Fruit fly (Drosophila melanogaster): ENCODE data around the gene kirre.

kirre gene

dm6 chrX:2740084-2740483, at the start of gene kirre:
TSS of gene kirre (plus strand) at chrX:2740384.
- TF ChIP-seq CTCF (optimal IDR thresholded peaks at IDR 0.05): no peak
- TF ChIP-seq CG8478 (optimal IDR thresholded peaks at IDR 0.05): no peak

- TF ChIP-seq CTCF (optimal IDR thresholded peaks at IDR 0.05): no peak
Measured at dm6 chrX:2693786-2694185, 46.4 kb upstream of the kirre start, which contains the start of gene dyw. TSS of gene dyw (minus strand) at chrX:2693886.

dm6 chrX:2698064-2698894, 41.9 kb upstream of the kirre start, which contains the start of the genes Spg7 and Lint-O:
TSS of gene Spg7 (minus strand) at chrX:2698211.
TSS of gene Lint-O (plus strand) at chrX:2698701.
- TF ChIP-seq CG8478 (optimal IDR thresholded peaks at IDR 0.05) (no peak), CTCF (optimal IDR thresholded peaks at IDR 0.05) (no peak)

DNA sequence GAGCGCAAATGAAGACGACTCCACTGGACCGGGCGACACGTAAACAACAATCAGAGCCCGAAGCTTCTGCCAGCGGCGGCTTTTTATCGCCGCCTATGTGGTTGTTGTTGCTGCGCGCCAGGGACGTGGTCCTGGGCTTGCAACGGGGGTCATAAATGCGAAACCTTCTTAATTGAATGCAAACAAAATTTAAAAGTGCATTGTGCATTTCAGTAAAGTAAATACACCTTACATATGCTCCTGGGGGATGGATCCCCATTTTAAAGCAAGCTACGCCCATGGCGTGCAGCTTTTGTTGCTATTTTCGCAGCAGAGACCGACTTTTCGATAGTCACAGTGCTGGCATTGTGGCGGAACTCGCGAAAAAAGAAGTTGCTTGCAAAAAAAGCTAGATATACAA, 36.5 kb upstream of the kirre start, which contains the start of gene Ugalt:
TSS of gene Ugalt (minus strand) at position 160 of the 400 bp plus-strand sequence.
- no peak for TF ChIP-seq CG8478 (optimal IDR thresholded peaks at IDR 0.05)
- TF ChIP-seq CTCF (optimal IDR thresholded peaks at IDR 0.05): no peak

dm6 chrX:2704134-2704773, 35.9 kb upstream of the kirre start, which contains the start of gene eIF2Bbeta:
TSS of gene eIF2Bbeta (plus strand) at chrX:2704571.
- TF ChIP-seq CG8478 (optimal IDR thresholded peaks at IDR 0.05): no peak
- TF ChIP-seq CTCF (optimal IDR thresholded peaks at IDR 0.05): no peak

DNA sequence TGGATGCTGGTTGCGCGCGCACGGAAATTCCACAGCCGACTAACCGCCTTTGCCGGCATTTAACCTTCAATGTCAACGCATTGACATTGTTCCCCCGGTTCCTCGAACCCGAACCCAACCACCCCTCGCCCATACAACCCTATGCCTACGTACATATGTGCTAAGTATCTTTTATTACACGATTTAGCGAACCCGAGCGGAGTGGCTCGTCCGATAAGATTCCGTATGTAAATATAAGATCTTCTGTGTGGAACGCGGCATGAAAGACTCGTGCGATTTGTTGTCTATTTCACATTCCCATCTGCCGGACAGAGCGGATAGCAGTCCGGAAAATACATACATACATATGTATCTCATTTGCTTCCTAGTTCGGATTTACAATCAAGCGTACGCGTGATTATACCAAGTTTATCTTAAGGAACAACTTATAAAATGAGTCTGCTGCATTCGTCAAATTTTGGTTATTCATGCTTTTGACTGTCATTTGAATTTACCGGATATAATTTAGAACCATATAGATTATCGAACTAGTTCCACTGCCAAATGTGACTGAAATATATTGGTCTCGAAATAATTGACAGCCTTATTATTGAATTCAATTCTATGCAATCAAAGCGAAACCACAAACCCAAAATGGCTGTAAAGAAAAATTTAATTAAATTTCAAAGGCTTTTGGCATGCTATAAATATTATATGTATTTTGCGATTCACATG, 32.6 kb upstream of the kirre start, which contains the start of gene CG2680:
TSS of gene CG2680 (minus strand) at position 51 of the 714 bp plus-strand sequence.
- no peak for TF ChIP-seq CTCF (optimal IDR thresholded peaks at IDR 0.05)
- TF ChIP-seq CG8478 (optimal IDR thresholded peaks at IDR 0.05): no peak

dm6 chrX:2708156-2708734, 31.9 kb upstream of the kirre start, which contains the start of gene CG2681:
TSS of gene CG2681 (plus strand) at chrX:2708684.
- TF ChIP-seq CG8478 (optimal IDR thresholded peaks at IDR 0.05) (no peak), CTCF (optimal IDR thresholded peaks at IDR 0.05) (no peak)

dm6 chrX:2713776-2714175, 26.4 kb upstream of the kirre start, which contains the start of the genes CG2685 and CG2694:
TSS of gene CG2685 (minus strand) at chrX:2713960.
TSS of gene CG2694 (plus strand) at chrX:2714079.
- TF ChIP-seq CG8478 (optimal IDR thresholded peaks at IDR 0.05) (no peak), CTCF (optimal IDR thresholded peaks at IDR 0.05) (no peak)

DNA sequence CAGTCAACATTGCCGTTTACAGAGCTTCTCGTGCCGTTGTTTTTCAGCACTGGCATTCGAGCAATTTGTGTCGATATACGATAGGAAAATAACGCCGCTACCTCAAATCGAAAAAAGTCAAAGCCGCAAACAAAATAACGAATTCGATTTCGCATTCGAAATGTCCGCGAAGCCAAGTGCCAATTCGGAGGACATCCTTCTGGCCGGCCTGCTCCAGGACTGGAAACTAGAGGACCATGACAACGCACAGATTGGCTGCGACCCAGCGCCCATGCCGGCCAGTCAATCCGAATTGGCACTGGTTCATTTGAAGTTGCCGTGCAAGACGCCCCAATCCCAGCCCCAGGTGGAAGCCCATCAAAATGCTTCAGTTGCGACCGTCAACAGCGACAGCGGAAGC, 25.5 kb upstream of the kirre start:
- TF ChIP-seq CG8478 (optimal IDR thresholded peaks at IDR 0.05): no peak
- TF ChIP-seq CTCF (optimal IDR thresholded peaks at IDR 0.05): no peak

DNA sequence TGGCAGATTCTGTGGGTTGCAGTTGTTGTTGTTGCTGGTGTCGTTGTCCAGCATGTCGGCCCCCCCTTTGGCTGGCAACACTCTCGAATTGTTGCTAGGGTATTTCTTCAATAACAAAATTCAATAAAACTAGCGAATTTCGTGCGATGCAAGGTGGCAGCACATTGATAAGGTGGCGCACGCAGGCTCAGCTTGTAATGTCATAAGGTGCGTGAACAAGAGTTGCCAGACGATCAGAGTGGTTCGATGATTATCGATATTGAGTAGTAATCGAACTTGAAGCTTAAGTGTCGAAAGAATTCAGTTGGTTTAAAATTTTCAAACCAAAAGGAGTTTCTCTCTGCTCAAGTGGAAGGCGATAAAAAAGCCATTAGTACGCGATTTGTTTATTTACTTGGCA, 20.1 kb upstream of the kirre start, which contains the start of gene CG2701:
TSS of gene CG2701 (minus strand) at position 206 of the 400 bp plus-strand sequence.
- no peak for TF ChIP-seq CG8478 (optimal IDR thresholded peaks at IDR 0.05)
- TF ChIP-seq CTCF (optimal IDR thresholded peaks at IDR 0.05): no peak

DNA sequence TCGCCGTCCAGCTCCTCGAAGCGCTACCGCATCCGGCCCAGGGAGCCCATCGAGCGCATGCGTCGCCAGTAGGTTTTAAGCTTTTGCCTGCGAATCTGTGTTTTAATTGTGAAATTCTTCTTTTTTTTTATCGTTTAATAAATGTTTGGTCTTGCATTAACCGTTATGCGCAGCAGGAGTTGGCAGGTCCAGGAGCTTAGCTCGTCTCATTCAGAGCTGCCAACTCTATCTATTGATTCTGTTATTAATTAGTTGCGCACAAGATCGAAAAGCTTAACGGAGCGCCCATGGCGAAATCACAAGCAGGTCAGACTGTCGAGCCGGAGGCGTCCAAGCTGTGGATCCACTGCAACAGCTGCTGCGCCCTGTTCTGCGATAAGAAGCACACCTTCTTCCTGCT, 13.8 kb upstream of the kirre start, which contains the start of gene vilya:
TSS of gene vilya (plus strand) at position 259 of the 400 bp plus-strand sequence.
- TF ChIP-seq CG8478 (optimal IDR thresholded peaks at IDR 0.05): no peak
- no peak for TF ChIP-seq CTCF (optimal IDR thresholded peaks at IDR 0.05)

DNA sequence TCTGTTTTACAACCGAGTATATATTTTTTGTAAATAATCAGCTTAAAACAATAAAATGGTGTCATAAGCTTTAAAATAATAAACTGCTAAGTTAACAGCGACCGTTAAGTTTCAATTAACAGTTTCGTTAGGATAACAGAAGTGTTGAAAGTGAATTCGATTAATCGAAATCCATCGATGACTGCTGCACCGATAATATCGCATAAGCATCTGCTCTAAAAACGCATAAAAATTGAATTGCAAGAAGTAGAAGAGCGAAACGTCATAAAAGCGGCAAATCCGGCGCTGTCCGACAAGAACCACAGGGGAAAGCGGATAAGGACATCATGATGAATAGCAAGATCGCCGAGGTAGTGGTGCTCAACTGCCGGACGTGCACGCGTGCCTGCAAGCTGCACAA, 12.7 kb upstream of the kirre start, which contains the start of gene dwg:
TSS of gene dwg (plus strand) at position 193 of the 400 bp plus-strand sequence.
- TF ChIP-seq CG8478 (optimal IDR thresholded peaks at IDR 0.05): no peak
- TF ChIP-seq CTCF (optimal IDR thresholded peaks at IDR 0.05): no peak

- TF ChIP-seq CG8478 (optimal IDR thresholded peaks at IDR 0.05) (no peak), CTCF (optimal IDR thresholded peaks at IDR 0.05) (no peak)
Measured at dm6 chrX:2732127-2732526, 8.1 kb upstream of the kirre start, which contains the start of the genes ttm50 and CG2712. TSS of gene ttm50 (minus strand) at chrX:2732190. TSS of gene CG2712 (plus strand) at chrX:2732469.

DNA sequence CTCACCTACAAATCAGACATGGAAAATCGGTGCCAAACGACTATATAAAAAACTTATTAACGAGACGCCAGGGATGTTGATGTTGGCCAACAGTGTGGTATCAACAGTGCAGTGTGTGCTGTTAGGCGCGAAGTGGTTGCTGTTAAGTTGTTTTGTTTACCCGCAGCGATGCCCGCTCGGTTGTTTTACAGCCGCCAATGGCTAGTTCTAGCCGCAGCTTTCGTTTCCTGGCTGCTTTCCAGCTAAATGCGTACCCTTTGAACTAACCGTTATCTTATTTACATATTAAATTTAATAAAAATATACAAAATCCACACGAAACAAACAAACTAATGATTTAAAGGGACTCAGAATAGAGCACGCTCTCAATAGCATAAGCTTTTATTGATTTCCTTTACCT, 1.5 kb upstream of the kirre start, which contains the start of gene crm:
TSS of gene crm (minus strand) at position 111 of the 400 bp plus-strand sequence.
- TF ChIP-seq CG8478 (optimal IDR thresholded peaks at IDR 0.05): no peak
- peak in 1 of 2 experiments; percentile 27 for TF ChIP-seq CTCF (optimal IDR thresholded peaks at IDR 0.05)
